Fruit fly (Drosophila melanogaster): Measurements from ENCODE around the gene Srp14.

DNA sequence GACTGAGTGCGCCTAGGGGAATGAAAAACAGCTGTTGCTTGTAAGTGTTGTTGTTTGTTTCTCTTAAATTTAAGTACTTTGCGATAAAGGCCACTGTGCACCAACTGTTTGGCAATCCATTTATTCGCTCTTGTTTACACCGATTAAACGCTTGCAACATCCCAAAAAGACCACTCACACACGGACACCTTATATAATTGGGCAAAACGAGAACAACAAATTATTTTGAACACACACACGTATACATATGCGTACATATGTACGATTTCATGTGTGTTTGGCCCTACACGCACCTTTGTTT is 22.9 kb upstream of the Srp14 start:
- TF ChIP-seq pan (optimal IDR thresholded peaks at IDR 0.05) = no peak
- no peak for TF ChIP-seq br (GFP tag; optimal IDR thresholded peaks at IDR 0.05)
- no peak for TF ChIP-seq CG32264 (GFP tag; optimal IDR thresholded peaks at IDR 0.05)
- TF ChIP-seq Myc (optimal IDR thresholded peaks at IDR 0.05) = no peak
- no peak for TF ChIP-seq OdsH (GFP tag; optimal IDR thresholded peaks at IDR 0.05)
- TF ChIP-seq ey (GFP tag; optimal IDR thresholded peaks at IDR 0.05) = no peak
- no peak for TF ChIP-seq Mio (GFP tag; optimal IDR thresholded peaks at IDR 0.05)
- no peak for TF ChIP-seq Hr78 (GFP tag; optimal IDR thresholded peaks at IDR 0.05)

Measured in whole organism, wandering third instar larva.